Fruit fly (Drosophila melanogaster) whole organism, embryonic: Measurements from ENCODE around the gene Invadolysin.

Experiments used
- B-H1 ChIP-seq: fragments of 200-800 bp; sonication (Bioruptor generic); IDR thresholded peaks from 3 replicates; pipeline ENCODE4 v1.3.6; 2022; ENCODE audit warnings: missing biosample characterization, missing genetic modification characterization
- CG10321 ChIP-seq: fragments of 200-800 bp; sonication (Bioruptor generic); IDR thresholded peaks from 2 replicates; pipeline ENCODE4 v1.3.6; 2022; ENCODE audit warnings: missing biosample characterization, missing genetic modification characterization
- CG10431 ChIP-seq: fragments of 200-800 bp; sonication (Bioruptor generic); optimal IDR thresholded peaks from 3 replicates; lab custom pipeline; 2018; ENCODE audit warnings: missing biosample characterization, mild to moderate bottlenecking, missing genetic modification characterization
- CG10543 ChIP-seq: fragments of 200-800 bp; sonication (Bioruptor generic); optimal IDR thresholded peaks from 3 replicates; lab custom pipeline; 2017; ENCODE audit warnings: missing biosample characterization, mild to moderate bottlenecking, missing genetic modification characterization, moderate library complexity
- CG11247 ChIP-seq: fragments of 200-800 bp; sonication (Bioruptor generic); IDR thresholded peaks from 2 replicates; pipeline ENCODE4 v1.3.6; 2022; ENCODE audit warnings: missing biosample characterization, missing genetic modification characterization
- CG11456 ChIP-seq: fragments of 200-800 bp; sonication (Bioruptor generic); IDR thresholded peaks from 3 replicates; pipeline ENCODE4 v1.3.6; 2022; ENCODE audit warnings: missing biosample characterization, missing genetic modification characterization
- CG14050 ChIP-seq: fragments of 200-800 bp; sonication (Bioruptor generic); IDR thresholded peaks from 3 replicates; pipeline ENCODE4 v1.3.6; 2022; ENCODE audit warnings: missing biosample characterization, missing genetic modification characterization
- CG14710 ChIP-seq: fragments of 200-800 bp; sonication (Bioruptor generic); optimal IDR thresholded peaks from 3 replicates; lab custom pipeline; 2019; ENCODE audit warnings: missing biosample characterization, mild to moderate bottlenecking, missing genetic modification characterization, moderate library complexity
- CG14860 ChIP-seq: fragments of 200-800 bp; sonication (Bioruptor generic); IDR thresholded peaks from 3 replicates; pipeline ENCODE4 v1.3.6; 2022; ENCODE audit warnings: missing biosample characterization, missing genetic modification characterization; ENCODE audit not compliant: partially characterized antibody
- CG15601 ChIP-seq: fragments of 200-800 bp; sonication (Bioruptor generic); optimal IDR thresholded peaks from 3 replicates; lab custom pipeline; 2019; ENCODE audit warnings: missing biosample characterization, mild to moderate bottlenecking, missing genetic modification characterization, moderate library complexity
- CG2116 ChIP-seq: fragments of 200-800 bp; sonication (Bioruptor generic); optimal IDR thresholded peaks from 3 replicates; lab custom pipeline; 2018; ENCODE audit warnings: missing biosample characterization, mild to moderate bottlenecking, missing genetic modification characterization
- CG30403 ChIP-seq: fragments of 200-800 bp; sonication (Bioruptor generic); optimal IDR thresholded peaks from 3 replicates; lab custom pipeline; 2016; ENCODE audit warnings: missing biosample characterization, missing genetic modification characterization
- CG43689 ChIP-seq: fragments of 200-800 bp; sonication (Bioruptor generic); IDR thresholded peaks from 2 replicates; pipeline ENCODE4 v1.3.6; 2022; ENCODE audit warnings: missing biosample characterization, missing genetic modification characterization
- CG4730 ChIP-seq: fragments of 200-800 bp; sonication (Bioruptor generic); IDR thresholded peaks from 2 replicates; pipeline ENCODE4 v1.3.6; 2022; ENCODE audit warnings: missing biosample characterization, missing genetic modification characterization
- CG7556 ChIP-seq: fragments of 200-800 bp; sonication (Bioruptor generic); optimal IDR thresholded peaks from 2 replicates; lab custom pipeline; 2017; ENCODE audit warnings: missing biosample characterization, mild to moderate bottlenecking, missing genetic modification characterization
- CG7745 ChIP-seq: fragments of 200-800 bp; sonication (Bioruptor generic); optimal IDR thresholded peaks from 2 replicates; lab custom pipeline; 2018; ENCODE audit warnings: missing biosample characterization, mild to moderate bottlenecking, missing genetic modification characterization, moderate library complexity
- CG7963 ChIP-seq: fragments of 200-800 bp; sonication (Bioruptor generic); IDR thresholded peaks from 3 replicates; pipeline ENCODE4 v1.3.6; 2022; ENCODE audit warnings: missing biosample characterization, missing genetic modification characterization; ENCODE audit not compliant: partially characterized antibody
- CG9817 ChIP-seq: fragments of 200-800 bp; sonication (Bioruptor generic); optimal IDR thresholded peaks from 2 replicates; lab custom pipeline; 2018; ENCODE audit warnings: missing biosample characterization, mild to moderate bottlenecking, missing genetic modification characterization, moderate library complexity
- CG9932 ChIP-seq: fragments of 200-800 bp; sonication (Bioruptor generic); IDR thresholded peaks from 2 replicates; pipeline ENCODE4 v1.3.6; 2022; ENCODE audit warnings: missing biosample characterization, missing genetic modification characterization
- CkIIα-i1 ChIP-seq: fragments of 200-800 bp; sonication (Bioruptor generic); IDR thresholded peaks from 2 replicates; pipeline ENCODE4 v1.3.6; 2022; ENCODE audit warnings: missing biosample characterization, missing genetic modification characterization
- D19B ChIP-seq: fragments of 200-800 bp; sonication (Bioruptor generic); optimal IDR thresholded peaks from 2 replicates; lab custom pipeline; 2017; ENCODE audit warnings: missing biosample characterization, mild to moderate bottlenecking, missing genetic modification characterization
- Dbx ChIP-seq: fragments of 200-800 bp; sonication (Bioruptor generic); IDR thresholded peaks from 3 replicates; pipeline ENCODE4 v1.3.6; 2022; ENCODE audit warnings: missing biosample characterization, missing genetic modification characterization
- Deaf1 ChIP-seq: fragments of 200-800 bp; optimal IDR thresholded peaks from 3 replicates; lab custom pipeline; 2019; ENCODE audit warnings: missing biosample characterization, mild to moderate bottlenecking, missing genetic modification characterization, moderate library complexity
- Dip2 ChIP-seq: fragments of 200-800 bp; sonication (Bioruptor generic); IDR thresholded peaks from 2 replicates; pipeline ENCODE4 v1.3.6; 2022; ENCODE audit warnings: missing biosample characterization, missing genetic modification characterization
- Elba2 ChIP-seq: fragments of 200-800 bp; sonication (Bioruptor generic); optimal IDR thresholded peaks from 3 replicates; lab custom pipeline; 2016; ENCODE audit warnings: missing biosample characterization, missing genetic modification characterization
- Fer1 ChIP-seq: fragments of 200-800 bp; sonication (Bioruptor generic); optimal IDR thresholded peaks from 2 replicates; lab custom pipeline; 2017; ENCODE audit warnings: missing biosample characterization, mild to moderate bottlenecking, missing genetic modification characterization
- H15 ChIP-seq: fragments of 200-800 bp; sonication (Bioruptor generic); IDR thresholded peaks from 3 replicates; pipeline ENCODE4 v1.3.6; 2022; ENCODE audit warnings: missing biosample characterization, missing genetic modification characterization
- HHEX ChIP-seq: fragments of 200-800 bp; sonication (Bioruptor generic); optimal IDR thresholded peaks from 3 replicates; lab custom pipeline; 2017; ENCODE audit warnings: missing biosample characterization, mild to moderate bottlenecking, missing genetic modification characterization, missing genetic modification reagents
- HLH4C ChIP-seq: fragments of 200-800 bp; sonication (Bioruptor generic); IDR thresholded peaks from 3 replicates; pipeline ENCODE4 v1.3.6; 2022; ENCODE audit warnings: missing biosample characterization, missing genetic modification characterization; ENCODE audit not compliant: partially characterized antibody
- Hr39 ChIP-seq: fragments of >200 bp; optimal IDR thresholded peaks from 2 replicates; lab custom pipeline; 2017
- Lim3 ChIP-seq: fragments of 200-800 bp; sonication (Bioruptor generic); IDR thresholded peaks from 2 replicates; pipeline ENCODE4 v1.3.6; 2022; ENCODE audit warnings: missing biosample characterization, missing genetic modification characterization
- Taf1 ChIP-seq: fragments of 200-800 bp; sonication (Bioruptor generic); IDR thresholded peaks from 2 replicates; pipeline ENCODE4 v1.3.6; 2022; ENCODE audit warnings: missing biosample characterization, missing genetic modification characterization
- Tbp ChIP-seq: fragments of >200 bp; optimal IDR thresholded peaks from 2 replicates; lab custom pipeline; 2018; ENCODE audit warnings: missing biosample characterization, missing genetic modification characterization
- ara ChIP-seq: fragments of 200-800 bp; sonication (Bioruptor generic); IDR thresholded peaks from 2 replicates; pipeline ENCODE4 v1.3.6; 2022; ENCODE audit warnings: missing biosample characterization, missing genetic modification characterization
- az2 ChIP-seq: fragments of 200-800 bp; sonication (Bioruptor generic); optimal IDR thresholded peaks from 3 replicates; lab custom pipeline; 2016; ENCODE audit warnings: missing biosample characterization, missing genetic modification characterization
- bowl ChIP-seq: fragments of 200-800 bp; sonication (Bioruptor generic); IDR thresholded peaks from 2 replicates; pipeline ENCODE4 v1.3.6; 2022; ENCODE audit warnings: missing biosample characterization, missing genetic modification characterization
- cg ChIP-seq: fragments of 200-800 bp; sonication (Bioruptor generic); optimal IDR thresholded peaks from 3 replicates; lab custom pipeline; 2019; ENCODE audit warnings: missing biosample characterization, mild to moderate bottlenecking, missing genetic modification characterization, moderate library complexity
- chinmo ChIP-seq: fragments of 200-800 bp; sonication (Bioruptor generic); IDR thresholded peaks from 4 replicates; pipeline ENCODE4 v1.3.6; 2022; ENCODE audit warnings: missing biosample characterization, missing genetic modification characterization; ENCODE audit not compliant: partially characterized antibody
- dimm ChIP-seq: fragments of 200-800 bp; sonication (Bioruptor generic); IDR thresholded peaks from 2 replicates; pipeline ENCODE4 v1.3.6; 2022; ENCODE audit warnings: missing biosample characterization, missing genetic modification characterization
- dmrt99B ChIP-seq: fragments of 200-800 bp; sonication (Bioruptor generic); optimal IDR thresholded peaks from 2 replicates; lab custom pipeline; 2018; ENCODE audit warnings: missing biosample characterization, mild to moderate bottlenecking, missing genetic modification characterization, moderate library complexity
- en ChIP-seq: fragments of 200-800 bp; sonication (Bioruptor generic); optimal IDR thresholded peaks from 2 replicates; lab custom pipeline; 2016; ENCODE audit warnings: missing biosample characterization, missing genetic modification characterization
- fd102C ChIP-seq: fragments of 200-800 bp; sonication (Bioruptor generic); optimal IDR thresholded peaks from 2 replicates; lab custom pipeline; 2018; ENCODE audit warnings: missing biosample characterization, mild to moderate bottlenecking, missing genetic modification characterization, moderate library complexity
- fru ChIP-seq: fragments of >200 bp; optimal IDR thresholded peaks from 2 replicates; lab custom pipeline; 2017
- ftz-f1 ChIP-seq: fragments of 200-800 bp; sonication (Bioruptor generic); optimal IDR thresholded peaks from 2 replicates; lab custom pipeline; 2016; ENCODE audit warnings: missing biosample characterization, missing genetic modification characterization
- grau ChIP-seq: fragments of 200-800 bp; optimal IDR thresholded peaks from 3 replicates; lab custom pipeline; 2019; ENCODE audit warnings: missing biosample characterization, mild to moderate bottlenecking, missing genetic modification characterization, moderate library complexity
- ken ChIP-seq: fragments of 200-800 bp; sonication (Bioruptor generic); IDR thresholded peaks from 3 replicates; pipeline ENCODE4 v1.3.6; 2022; ENCODE audit warnings: missing biosample characterization, missing genetic modification characterization
- kni ChIP-seq: fragments of 200-800 bp; sonication (Bioruptor generic); optimal IDR thresholded peaks from 3 replicates; lab custom pipeline; 2017; ENCODE audit warnings: mild to moderate bottlenecking, missing biosample characterization, missing genetic modification reagents, missing genetic modification characterization
- pum ChIP-seq: fragments of 200-800 bp; sonication (Bioruptor generic); optimal IDR thresholded peaks from 2 replicates; lab custom pipeline; 2016; ENCODE audit warnings: missing biosample characterization, missing genetic modification characterization
- ssp ChIP-seq: fragments of 200-800 bp; sonication (Bioruptor generic); IDR thresholded peaks from 2 replicates; pipeline ENCODE4 v1.3.6; 2022; ENCODE audit warnings: missing biosample characterization, missing genetic modification characterization
- sug ChIP-seq: fragments of 200-800 bp; optimal IDR thresholded peaks from 2 replicates; lab custom pipeline; 2019; ENCODE audit warnings: missing biosample characterization, mild to moderate bottlenecking, missing genetic modification characterization, moderate library complexity
- tin ChIP-seq: fragments of 200-800 bp; sonication (Bioruptor generic); optimal IDR thresholded peaks from 3 replicates; lab custom pipeline; 2016; ENCODE audit warnings: missing biosample characterization, missing genetic modification characterization
- zen ChIP-seq: fragments of 200-800 bp; sonication (Bioruptor generic); optimal IDR thresholded peaks from 3 replicates; lab custom pipeline; 2018; ENCODE audit warnings: missing biosample characterization, mild to moderate bottlenecking, missing genetic modification characterization, moderate library complexity

Gene Invadolysin

dm6 chr3R:10109212-10109880 is 35.1 kb upstream of the Invadolysin start (continued):
- TF ChIP-seq D19B (GFP tag; lab: Kevin White, UChicago), result no peak
- no peak for TF ChIP-seq CG9817 (tag; lab: Kevin White, UChicago)
- TF ChIP-seq CG7556 (GFP tag; lab: Kevin White, UChicago), result peak; percentile 3
- no peak for TF ChIP-seq CG14050 (GFP tag; lab: Robert Waterston, UW)
- no peak for TF ChIP-seq zen (tag; lab: Kevin White, UChicago)
- TF ChIP-seq dimm (GFP tag; lab: Robert Waterston, UW), result no peak
- TF ChIP-seq fd102C (GFP tag; lab: Kevin White, UChicago), result no peak
- TF ChIP-seq CG11247 (GFP tag; lab: Robert Waterston, UW), result no peak
- TF ChIP-seq CG10321 (GFP tag; lab: Robert Waterston, UW), result no peak
- 0 out of 2 replicates have a peak, but pooled peaks have one; percentile 21 for TF ChIP-seq CG9932 (GFP tag; lab: Robert Waterston, UW)
- TF ChIP-seq CkIIα-i1 (GFP tag; lab: Robert Waterston, UW), result no peak
- no peak for TF ChIP-seq CG2116 (GFP tag; lab: Kevin White, UChicago)
- no peak for TF ChIP-seq CG43689
- TF ChIP-seq CG14710 (tag; lab: Kevin White, UChicago), result no peak
- TF ChIP-seq CG10431 (GFP tag; lab: Kevin White, UChicago), result no peak
- no peak for TF ChIP-seq Dip2 (GFP tag; lab: Robert Waterston, UW)
- no peak for TF ChIP-seq CG14860 (GFP tag; lab: Robert Waterston, UW)
- no peak for TF ChIP-seq CG7963 (GFP tag; lab: Robert Waterston, UW)
- TF ChIP-seq CG10543 (GFP tag; lab: Kevin White, UChicago), result peak; percentile 19
- no peak for TF ChIP-seq tin
- TF ChIP-seq pum (GFP tag; lab: Kevin White, UChicago), result no peak
- no peak for TF ChIP-seq sug (tag; lab: Kevin White, UChicago)
- no peak for TF ChIP-seq Hr39
- TF ChIP-seq cg (GFP tag; lab: Kevin White, UChicago), result peak; percentile 97
- TF ChIP-seq H15, result no peak
- TF ChIP-seq Tbp (GFP tag; lab: Kevin White, UChicago), result no peak
- TF ChIP-seq CG11456, result no peak
- no peak for TF ChIP-seq ken
- TF ChIP-seq kni (GFP tag; lab: Kevin White, UChicago), result peak; percentile 9
- TF ChIP-seq Fer1 (GFP tag; lab: Kevin White, UChicago), result peak; percentile 56
- peak; percentile 80; the same call in 1 of the 4 replicates for TF ChIP-seq chinmo (GFP tag; lab: Robert Waterston, UW)
- no peak for TF ChIP-seq HHEX (GFP tag; lab: Kevin White, UChicago)
- no peak for TF ChIP-seq ftz-f1 (GFP tag; lab: Kevin White, UChicago)
- no peak for TF ChIP-seq Taf1 (GFP tag; lab: Robert Waterston, UW)
- no peak for TF ChIP-seq grau
- peak; percentile 54; the same call in 2 of the 3 replicates for TF ChIP-seq Dbx (GFP tag; lab: Robert Waterston, UW)
- TF ChIP-seq en (GFP tag; lab: Kevin White, UChicago), result no peak
- no peak for TF ChIP-seq ssp
- no peak for TF ChIP-seq CG15601 (tag; lab: Kevin White, UChicago)
- TF ChIP-seq ara (GFP tag; lab: Robert Waterston, UW), result 0 out of 2 replicates have a peak, but pooled peaks have one; percentile 17
- TF ChIP-seq Deaf1 (tag; lab: Kevin White, UChicago), result peak; percentile 89
- no peak for TF ChIP-seq HLH4C (GFP tag; lab: Robert Waterston, UW)
- TF ChIP-seq B-H1 (GFP tag; lab: Robert Waterston, UW), result no peak
- no peak for TF ChIP-seq bowl (GFP tag; lab: Robert Waterston, UW)
- TF ChIP-seq Elba2 (GFP tag; lab: Kevin White, UChicago), result peak; percentile 73
- TF ChIP-seq az2 (GFP tag; lab: Kevin White, UChicago), result no peak
- no peak for TF ChIP-seq Lim3
- no peak for TF ChIP-seq dmrt99B (tag; lab: Kevin White, UChicago)
- no peak for TF ChIP-seq fru
- no peak for TF ChIP-seq CG7745
- TF ChIP-seq CG30403 (GFP tag; lab: Kevin White, UChicago), result no peak
- TF ChIP-seq CG4730, result no peak
